Worm (Caenorhabditis elegans): ENCODE data around the gene ZK673.6.

Gene ZK673.6

ce11 chrII:10480043-10480442 lies 15.9 kb upstream of the ZK673.6 start:
- no peak for TF ChIP-seq F13H6.1 (tag; optimal IDR thresholded peaks at IDR 0.05)

- TF ChIP-seq Y22D7AL.16 (tag; optimal IDR thresholded peaks at IDR 0.05) (no peak), ets-4 (tag; optimal IDR thresholded peaks at IDR 0.05) (no peak), ceh-31 (tag; optimal IDR thresholded peaks at IDR 0.05) (no peak), syd-9 (tag; optimal IDR thresholded peaks at IDR 0.05) (no peak), pat-9 (tag; optimal IDR thresholded peaks at IDR 0.05) (no peak), unc-3 (GFP tag; conservative IDR thresholded peaks at IDR 0.05) (no peak), unc-3 (tag; optimal IDR thresholded peaks at IDR 0.05) (no peak), tbx-2 (tag; optimal IDR thresholded peaks at IDR 0.05) (no peak), ceh-18 (tag; optimal IDR thresholded peaks at IDR 0.05) (no peak), ceh-45 (GFP tag; IDR thresholded peaks at IDR 0.05) (no peak), dve-1 (tag; optimal IDR thresholded peaks at IDR 0.05) (no peak), ceh-19 (GFP tag; optimal IDR thresholded peaks at IDR 0.05) (no peak), unc-86 (tag; optimal IDR thresholded peaks at IDR 0.05) (no peak), nhr-11 (tag; optimal IDR thresholded peaks at IDR 0.05) (no peak), fkh-10 (GFP tag; optimal IDR thresholded peaks at IDR 0.05) (no peak), K02D7.2 (tag; optimal IDR thresholded peaks at IDR 0.05) (no peak), dmd-4 (tag; optimal IDR thresholded peaks at IDR 0.05; ENCODE audit: borderline replicate concordance) (no peak), sox-4 (tag; optimal IDR thresholded peaks at IDR 0.05) (no peak)
Observed at ce11 chrII:10479348-10479747, 15.2 kb upstream of the ZK673.6 start, which contains the start of gene clec-59. Gene clec-59 (minus strand): TSS chrII:10479448.

- TF ChIP-seq ceh-19 (GFP tag; optimal IDR thresholded peaks at IDR 0.05) (no peak), ceh-24 (tag; optimal IDR thresholded peaks at IDR 0.05) (no peak), fkh-10 (GFP tag; optimal IDR thresholded peaks at IDR 0.05) (no peak), eyg-1 (tag; optimal IDR thresholded peaks at IDR 0.05) (no peak), hlh-6 (tag; optimal IDR thresholded peaks at IDR 0.05) (no peak), K09A11.1 (tag; optimal IDR thresholded peaks at IDR 0.05; ENCODE audit: insufficient read depth) (no peak), pros-1 (tag; optimal IDR thresholded peaks at IDR 0.05) (no peak), lin-11 (tag; optimal IDR thresholded peaks at IDR 0.05) (no peak), fax-1 (tag; optimal IDR thresholded peaks at IDR 0.05) (no peak), unc-86 (tag; optimal IDR thresholded peaks at IDR 0.05) (no peak)
Observed at ce11 chrII:10476959-10477358, 12.8 kb upstream of the ZK673.6 start, which contains the start of gene ZK666.4. Gene ZK666.4 (plus strand): TSS chrII:10477259.

- TF ChIP-seq ceh-6 (GFP tag; optimal IDR thresholded peaks at IDR 0.05) (no peak), pha-4 (tag; optimal IDR thresholded peaks at IDR 0.05) (no peak), hlh-30 (tag; optimal IDR thresholded peaks at IDR 0.05; ENCODE audit: insufficient read depth) (no peak), ceh-9 (tag; optimal IDR thresholded peaks at IDR 0.05) (no peak), elt-2 (tag; optimal IDR thresholded peaks at IDR 0.05) (no peak)
Observed at ce11 chrII:10476039-10476438, 11.9 kb upstream of the ZK673.6 start, which contains the start of gene clec-58. Gene clec-58 (minus strand): TSS chrII:10476139.

ce11 chrII:10471790-10472189 lies 7.7 kb upstream of the ZK673.6 start, which contains the start of gene ZK666.2:
Gene ZK666.2 (minus strand): TSS chrII:10471890.
- TF ChIP-seq nhr-11 (tag; optimal IDR thresholded peaks at IDR 0.05) (no peak), ceh-22 (tag; optimal IDR thresholded peaks at IDR 0.05) (no peak), sox-4 (tag; optimal IDR thresholded peaks at IDR 0.05) (no peak), fkh-6 (tag; optimal IDR thresholded peaks at IDR 0.05) (no peak), ets-4 (tag; optimal IDR thresholded peaks at IDR 0.05) (no peak), dmd-4 (tag; optimal IDR thresholded peaks at IDR 0.05; ENCODE audit: borderline replicate concordance) (no peak), ahr-1 (tag; optimal IDR thresholded peaks at IDR 0.05) (no peak), ceh-9 (tag; optimal IDR thresholded peaks at IDR 0.05) (no peak), K02D7.2 (tag; optimal IDR thresholded peaks at IDR 0.05) (no peak), sdc-2 (tag; optimal IDR thresholded peaks at IDR 0.05) (no peak)

Data from whole organism, late embryonic.